Worm (Caenorhabditis elegans) whole organism, midembryonic: Measurements from ENCODE around the gene F49F1.10.
"Not testable (repeated sequence)": the region's sequence is repeated elsewhere in the genome, so short reads cannot be mapped to it uniquely, and the experiment has no call there.

Experiments
- T22C8.4 ChIP-seq: fragments of 200-800 bp; sonication (Bioruptor generic); IDR thresholded peaks from 2 replicates; pipeline ENCODE4 v1.3.6; 2022; ENCODE audit warnings: missing genetic modification characterization, missing compliant biosample characterization
- cog-1 ChIP-seq: sonication (generic microtip); optimal IDR thresholded peaks from 2 replicates; lab custom pipeline; 2016; ENCODE audit warnings: missing genetic modification characterization, missing compliant biosample characterization
- flt-1 ChIP-seq: fragments of 200-800 bp; sonication (Bioruptor generic); IDR thresholded peaks from 2 replicates; pipeline ENCODE4 v1.3.6; 2022; ENCODE audit warnings: missing genetic modification characterization, missing compliant biosample characterization
- klf-2 ChIP-seq: fragments of 200-800 bp; sonication (Bioruptor generic); conservative IDR thresholded peaks from 2 replicates; pipeline ENCODE4 v1.3.6; 2022; ENCODE audit warnings: missing genetic modification reagents, missing genetic modification characterization, missing compliant biosample characterization
- med-1 ChIP-seq: sonication (generic microtip); optimal IDR thresholded peaks from 2 replicates; lab custom pipeline; 2017; ENCODE audit warnings: missing genetic modification characterization, mild to moderate bottlenecking, missing compliant biosample characterization, antibody characterized with exemption, missing genetic modification reagents; ENCODE audit not compliant: insufficient read depth
- ref-1 ChIP-seq: fragments of 200-800 bp; sonication (Bioruptor generic); conservative IDR thresholded peaks from 2 replicates; pipeline ENCODE4 v1.3.6; 2022; ENCODE audit warnings: missing genetic modification reagents, missing genetic modification characterization, missing compliant biosample characterization
- tab-1 ChIP-seq: fragments of 200-800 bp; sonication (Bioruptor generic); IDR thresholded peaks from 2 replicates; pipeline ENCODE4 v1.3.6; 2022; ENCODE audit warnings: missing genetic modification characterization, missing compliant biosample characterization
- ztf-23 ChIP-seq: fragments of 200-800 bp; sonication (Bioruptor generic); IDR thresholded peaks from 2 replicates; pipeline ENCODE4 v1.3.6; 2022; ENCODE audit warnings: missing genetic modification reagents, missing genetic modification characterization, missing compliant biosample characterization
- ztf-29 ChIP-seq: fragments of 200-800 bp; sonication (Bioruptor generic); IDR thresholded peaks from 2 replicates; pipeline ENCODE4 v1.3.6; 2022; ENCODE audit warnings: missing genetic modification reagents, missing genetic modification characterization, missing compliant biosample characterization

Gene F49F1.10

DNA sequence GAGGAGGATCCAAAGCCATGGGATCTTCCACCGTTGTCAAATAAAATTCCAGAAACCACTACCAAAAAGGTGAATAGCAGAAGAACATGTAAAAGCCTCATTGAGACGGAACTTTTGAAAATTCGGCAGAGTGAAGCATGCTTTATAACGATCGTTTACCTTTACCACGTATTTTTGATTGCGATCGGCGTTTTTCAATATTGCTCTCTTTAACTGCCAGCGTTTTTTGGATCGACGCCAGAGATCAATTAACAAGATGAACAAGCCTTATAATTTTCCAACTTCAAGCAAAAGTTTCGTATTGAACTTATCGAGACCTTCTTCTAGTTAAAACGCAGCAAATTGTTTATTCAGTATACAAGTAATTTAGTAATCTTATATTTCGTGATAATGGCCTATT, at the start of gene F49F1.10:
TSS of gene F49F1.10 (minus strand) at position 101 of the 400 bp plus-strand sequence.
- TF ChIP-seq tab-1 (GFP tag; lab: Robert Waterston, UW) (no peak), flt-1 (GFP tag; lab: Robert Waterston, UW) (no peak), T22C8.4 (GFP tag; lab: Robert Waterston, UW) (no peak)

DNA sequence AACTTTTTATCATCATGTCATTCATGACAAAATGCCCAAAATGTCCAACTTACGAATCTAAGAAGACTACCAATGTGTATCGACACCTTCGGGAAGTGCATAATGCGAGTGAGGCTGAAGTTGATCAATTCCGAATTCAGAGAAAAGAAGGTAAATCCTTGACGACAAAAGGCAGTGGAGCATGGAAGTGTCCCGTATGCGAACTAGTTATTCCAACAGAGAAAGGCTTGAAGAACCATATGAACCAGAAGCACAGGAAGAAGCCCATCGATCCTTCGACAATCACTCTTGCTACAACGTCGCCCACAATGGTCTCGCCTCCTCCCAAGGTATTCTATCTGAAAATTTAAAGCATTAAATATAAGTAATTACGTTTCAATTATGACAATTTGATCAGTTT, 47.2 kb upstream of the F49F1.10 start, which contains the start of gene K08D10.11:
TSS of gene K08D10.11 (minus strand) at position 101 of the 400 bp plus-strand sequence.
- TF ChIP-seq med-1; ref-1 (GFP tag; lab: Robert Waterston, UW); flt-1 (GFP tag; lab: Robert Waterston, UW): not testable (repeated sequence)

DNA sequence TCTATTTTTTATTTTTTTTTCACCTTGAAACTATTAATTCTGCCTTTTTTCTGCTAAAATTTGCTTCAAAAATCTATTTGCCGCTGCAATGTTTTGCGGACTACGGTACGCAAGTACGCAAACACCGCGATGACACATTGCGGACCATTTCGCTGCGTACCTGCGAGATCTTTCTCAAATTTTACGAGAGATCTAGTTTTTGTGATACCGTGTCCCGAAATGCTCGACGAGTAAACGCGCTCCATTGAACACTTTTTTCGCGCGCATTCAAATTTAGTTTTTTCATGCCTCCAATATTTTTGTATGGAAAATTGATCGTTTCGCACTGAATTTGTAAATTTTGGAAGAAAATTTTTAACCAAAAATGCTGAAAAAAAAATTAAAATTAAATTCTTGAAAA, 45.8 kb upstream of the F49F1.10 start:
- TF ChIP-seq ztf-23, result peak; percentile 78
- TF ChIP-seq flt-1 (GFP tag; lab: Robert Waterston, UW), result peak; percentile 51; the same call in 1 of the 2 replicates

ce11 chrIV:4180032-4180431, 41.1 kb upstream of the F49F1.10 start:
- TF ChIP-seq ztf-23, result 0 out of 2 replicates have a peak, but pooled peaks have one; percentile 39

DNA sequence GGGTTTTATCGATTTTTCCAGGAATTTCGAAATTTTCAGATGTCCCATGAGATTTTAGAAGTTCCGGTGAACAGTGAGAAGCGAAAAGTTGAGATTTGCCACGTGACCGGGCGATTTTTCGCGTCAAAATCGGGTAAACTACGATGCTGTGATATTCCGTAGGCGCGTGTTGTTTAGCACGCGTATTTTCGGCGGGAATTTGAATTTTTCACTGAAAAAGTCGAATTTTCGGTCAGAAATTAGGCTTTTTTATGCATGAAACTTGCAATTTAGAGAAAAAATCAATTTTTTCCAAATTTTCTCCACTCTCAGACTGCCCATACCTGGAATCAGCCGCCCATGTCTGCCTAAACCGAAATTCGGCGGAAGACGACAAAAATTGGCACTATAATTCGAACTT, 39.5 kb upstream of the F49F1.10 start, which contains the start of gene tsen-34:
TSS of gene tsen-34 (plus strand) at position 34 of the 400 bp plus-strand sequence.
- no peak for TF ChIP-seq ztf-29 (GFP tag; lab: Robert Waterston, UW)
- TF ChIP-seq klf-2 (GFP tag; lab: Robert Waterston, UW), result no peak
- no peak for TF ChIP-seq cog-1 (tag; lab: Kevin White, UChicago)
- no peak for TF ChIP-seq T22C8.4 (GFP tag; lab: Robert Waterston, UW)
- no peak for TF ChIP-seq ztf-23
- TF ChIP-seq tab-1 (GFP tag; lab: Robert Waterston, UW), result no peak
- no peak for TF ChIP-seq flt-1 (GFP tag; lab: Robert Waterston, UW)
- TF ChIP-seq ref-1 (GFP tag; lab: Robert Waterston, UW), result no peak
- no peak for TF ChIP-seq med-1

DNA sequence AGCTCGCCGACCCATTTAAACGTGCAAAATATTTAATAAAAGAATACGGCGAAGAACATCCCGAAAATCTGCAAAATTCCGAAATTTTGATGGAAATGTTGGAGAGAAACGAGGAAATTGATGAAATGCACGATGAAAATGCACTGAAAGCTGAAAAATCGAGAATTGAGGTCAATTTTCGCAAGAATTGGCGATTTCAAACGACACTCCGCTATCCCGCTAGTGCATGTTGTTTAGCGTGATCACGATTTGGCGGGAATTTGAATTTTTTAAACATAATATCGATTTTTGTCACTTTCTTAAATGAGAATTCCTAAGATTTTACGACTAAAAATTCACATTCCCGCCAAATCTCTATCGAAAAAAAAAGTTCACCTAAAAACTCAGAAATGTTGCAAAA, 38.6 kb upstream of the F49F1.10 start:
- no peak for TF ChIP-seq med-1
- no peak for TF ChIP-seq ref-1 (GFP tag; lab: Robert Waterston, UW)
- no peak for TF ChIP-seq klf-2 (GFP tag; lab: Robert Waterston, UW)
- no peak for TF ChIP-seq tab-1 (GFP tag; lab: Robert Waterston, UW)
- TF ChIP-seq ztf-29 (GFP tag; lab: Robert Waterston, UW), result no peak
- no peak for TF ChIP-seq ztf-23

DNA sequence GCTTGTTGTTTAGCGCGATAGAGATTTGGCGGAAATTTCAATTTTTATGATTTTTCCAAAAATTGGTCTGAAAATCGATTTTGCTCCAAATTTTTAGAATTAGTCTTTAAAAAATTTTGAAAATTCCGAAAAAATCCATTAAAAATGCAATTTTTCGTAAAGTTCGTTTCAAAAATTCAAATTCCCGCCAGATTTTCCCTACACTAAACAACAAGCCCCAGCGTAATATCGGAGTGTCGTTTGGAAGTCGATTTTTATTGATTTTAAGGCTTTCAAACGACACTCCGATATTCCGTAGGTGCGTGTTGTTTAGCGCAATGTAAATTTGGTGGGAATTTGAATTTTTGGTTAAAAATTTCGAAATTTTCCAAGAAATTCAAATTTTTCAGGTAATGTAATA, 37.7 kb upstream of the F49F1.10 start:
- no peak for TF ChIP-seq ztf-23
- no peak for TF ChIP-seq med-1
- TF ChIP-seq ztf-29 (GFP tag; lab: Robert Waterston, UW), result no peak
- no peak for TF ChIP-seq T22C8.4 (GFP tag; lab: Robert Waterston, UW)
- TF ChIP-seq cog-1 (tag; lab: Kevin White, UChicago), result no peak
- no peak for TF ChIP-seq klf-2 (GFP tag; lab: Robert Waterston, UW)
- TF ChIP-seq tab-1 (GFP tag; lab: Robert Waterston, UW), result no peak
- TF ChIP-seq flt-1 (GFP tag; lab: Robert Waterston, UW), result no peak
- TF ChIP-seq ref-1 (GFP tag; lab: Robert Waterston, UW), result no peak

DNA sequence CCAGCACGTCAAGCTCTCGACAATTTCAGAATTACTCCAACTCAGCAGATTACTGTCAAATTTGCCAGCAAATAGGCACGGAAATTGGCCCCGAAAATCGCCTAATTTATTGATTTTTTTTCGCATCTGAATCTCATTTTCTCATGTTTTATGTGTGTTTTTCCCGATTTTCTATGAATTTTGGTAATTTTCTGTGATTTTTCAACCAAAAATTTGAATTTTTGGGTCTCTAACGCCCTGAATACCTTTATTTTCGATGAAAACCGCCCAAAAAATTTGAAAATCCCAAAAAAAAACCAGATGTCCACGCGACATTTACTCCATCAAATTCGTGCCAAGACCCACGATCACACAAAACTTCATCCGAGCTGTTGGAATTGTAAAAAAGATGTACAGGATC, 37.2 kb upstream of the F49F1.10 start, which contains the start of gene dnj-15:
TSS of gene dnj-15 (plus strand) at position 301 of the 400 bp plus-strand sequence.
- no peak for TF ChIP-seq tab-1 (GFP tag; lab: Robert Waterston, UW)
- TF ChIP-seq ref-1 (GFP tag; lab: Robert Waterston, UW), result no peak
- TF ChIP-seq ztf-23, result no peak
- no peak for TF ChIP-seq flt-1 (GFP tag; lab: Robert Waterston, UW)

- TF ChIP-seq ztf-23, result no peak
Measured at ce11 chrIV:4173789-4174188, 34.9 kb upstream of the F49F1.10 start, which contains the start of gene rnp-3. Gene rnp-3 (plus strand): TSS chrIV:4174089.

- peak; percentile 54 for TF ChIP-seq T22C8.4 (GFP tag; lab: Robert Waterston, UW)
- TF ChIP-seq ztf-23, result no peak
Measured at ce11 chrIV:4172242-4172641, 33.3 kb upstream of the F49F1.10 start.

DNA sequence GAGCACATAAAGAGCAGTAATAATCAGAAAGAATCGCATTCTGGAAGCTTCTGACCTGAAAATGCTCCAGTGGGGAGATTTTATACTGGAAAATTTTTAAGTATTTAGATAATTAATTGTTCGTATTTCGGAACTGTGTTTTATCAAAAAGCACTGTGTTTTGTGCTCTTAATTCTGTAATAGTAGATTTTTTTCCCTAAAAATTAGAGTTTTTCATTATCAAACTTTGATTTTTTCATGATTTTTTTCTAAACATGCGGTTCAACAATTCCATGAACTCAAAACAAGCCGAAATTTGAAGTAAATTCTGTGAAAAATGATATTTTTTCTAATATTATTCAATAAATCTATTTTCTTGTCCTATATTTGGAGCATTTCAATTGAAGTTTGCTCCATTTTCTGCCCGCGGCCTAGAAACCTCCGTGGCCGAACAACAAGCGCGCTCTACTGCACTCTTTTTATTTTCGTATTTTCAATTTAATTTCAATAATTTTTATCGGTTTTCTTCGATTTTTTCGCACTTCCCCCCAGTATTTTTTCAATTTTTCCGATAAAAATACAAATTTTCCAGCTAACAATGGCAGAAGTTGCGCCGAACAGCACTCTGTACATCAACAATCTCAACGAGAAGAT, 32.7 kb upstream of the F49F1.10 start, which contains the start of the genes K08D10.13 and rnp-2:
TSS of gene K08D10.13 (minus strand) at position 51 of the 633 bp plus-strand sequence.
TSS of gene rnp-2 (plus strand) at position 546 of the 633 bp plus-strand sequence.
- no peak for TF ChIP-seq klf-2 (GFP tag; lab: Robert Waterston, UW)
- TF ChIP-seq flt-1 (GFP tag; lab: Robert Waterston, UW), result peak; percentile 53; the same call in 1 of the 2 replicates
- 0 out of 2 replicates have a peak, but pooled peaks have one; percentile 11 for TF ChIP-seq ztf-23
- TF ChIP-seq cog-1 (tag; lab: Kevin White, UChicago), result no peak
- no peak for TF ChIP-seq med-1
- no peak for TF ChIP-seq tab-1 (GFP tag; lab: Robert Waterston, UW)
- TF ChIP-seq T22C8.4 (GFP tag; lab: Robert Waterston, UW), result no peak
- TF ChIP-seq ref-1 (GFP tag; lab: Robert Waterston, UW), result no peak
- TF ChIP-seq ztf-29 (GFP tag; lab: Robert Waterston, UW), result no peak
